Worm (Caenorhabditis elegans) whole organism, L2 larva: Measurements from ENCODE around the gene C37C3.17.

Experiments used
- C34F6.9 ChIP-seq: fragments of 150-350 bp; optimal IDR thresholded peaks from 2 replicates; lab custom pipeline; 2014; ENCODE audit warnings: missing biosample characterization, missing genetic modification characterization
- R02D3.7 ChIP-seq: fragments of 150-350 bp; optimal IDR thresholded peaks from 2 replicates; lab custom pipeline; 2014; ENCODE audit warnings: missing biosample characterization, missing genetic modification characterization
- Y55F3AM.14 ChIP-seq: fragments of 200-800 bp; sonication (Bioruptor generic); optimal IDR thresholded peaks from 2 replicates; lab custom pipeline; 2018; ENCODE audit warnings: mild to moderate bottlenecking, missing genetic modification characterization, missing compliant biosample characterization
- alr-1 ChIP-seq: fragments of 150-350 bp; optimal IDR thresholded peaks from 2 replicates; lab custom pipeline; 2014; ENCODE audit warnings: missing biosample characterization, missing genetic modification characterization
- blmp-1 ChIP-seq: sonication (generic microtip); optimal IDR thresholded peaks from 2 replicates; lab custom pipeline; 2017; ENCODE audit warnings: missing genetic modification characterization, mild to moderate bottlenecking, missing compliant biosample characterization, antibody characterized with exemption, moderate library complexity; ENCODE audit not compliant: insufficient read depth
- ceh-82 ChIP-seq: fragments of 150-350 bp; optimal IDR thresholded peaks from 2 replicates; lab custom pipeline; 2014; ENCODE audit warnings: missing biosample characterization, missing genetic modification characterization
- egl-27 ChIP-seq: sonication (generic microtip); optimal IDR thresholded peaks from 3 replicates; lab custom pipeline; 2017; ENCODE audit warnings: missing biosample characterization, missing genetic modification reagents, missing genetic modification characterization
- elt-1 ChIP-seq: fragments of 150-350 bp; optimal IDR thresholded peaks from 2 replicates; lab custom pipeline; 2014; ENCODE audit warnings: missing biosample characterization, missing genetic modification characterization
- elt-3 ChIP-seq: sonication (generic microtip); optimal IDR thresholded peaks from 2 replicates; lab custom pipeline; 2017; ENCODE audit warnings: missing biosample characterization, missing genetic modification characterization
- fos-1 ChIP-seq: fragments of 150-350 bp; optimal IDR thresholded peaks from 2 replicates; lab custom pipeline; 2014; ENCODE audit warnings: missing biosample characterization, missing genetic modification characterization
- gmeb-1 ChIP-seq: fragments of 150-350 bp; optimal IDR thresholded peaks from 2 replicates; lab custom pipeline; 2014; ENCODE audit warnings: missing biosample characterization, missing genetic modification characterization
- lin-13 ChIP-seq: fragments of 150-350 bp; optimal IDR thresholded peaks from 2 replicates; lab custom pipeline; 2014; ENCODE audit warnings: missing biosample characterization, missing genetic modification reagents, missing genetic modification characterization
- lin-39 ChIP-seq: fragments of 150-350 bp; optimal IDR thresholded peaks from 2 replicates; lab custom pipeline; 2014; ENCODE audit warnings: missing biosample characterization, missing genetic modification reagents, missing genetic modification characterization
- lsy-2 ChIP-seq, 2 experiments: fragments of 150-350 bp in 1 of 2; sonication (generic microtip) in 1 of 2; optimal IDR thresholded peaks; 2 replicates each; lab custom pipeline; 2014 to 2017; ENCODE audit warnings: missing biosample characterization in 2 of 2, missing genetic modification characterization in 2 of 2
- mab-5 ChIP-seq: fragments of 150-350 bp; optimal IDR thresholded peaks from 2 replicates; lab custom pipeline; 2014; ENCODE audit warnings: missing biosample characterization, missing genetic modification characterization
- mbf-1 ChIP-seq: sonication (generic microtip); optimal IDR thresholded peaks from 2 replicates; lab custom pipeline; 2017; ENCODE audit warnings: missing biosample characterization, missing genetic modification characterization
- mdl-1 ChIP-seq, 2 experiments: fragments of 150-350 bp in 1 of 2; sonication (generic microtip) in 1 of 2; optimal IDR thresholded peaks; 2 replicates each; lab custom pipeline; 2017; ENCODE audit warnings: missing biosample characterization in 2 of 2, missing genetic modification characterization in 2 of 2
- nhr-12 ChIP-seq: fragments of 150-350 bp; optimal IDR thresholded peaks from 2 replicates; lab custom pipeline; 2014; ENCODE audit warnings: missing biosample characterization, missing genetic modification characterization
- nhr-21 ChIP-seq: fragments of 150-350 bp; optimal IDR thresholded peaks from 2 replicates; lab custom pipeline; 2014; ENCODE audit warnings: missing biosample characterization, missing genetic modification characterization
- nhr-237 ChIP-seq: fragments of 150-350 bp; optimal IDR thresholded peaks from 2 replicates; lab custom pipeline; 2014; ENCODE audit warnings: missing biosample characterization, missing genetic modification characterization
- nhr-25 ChIP-seq: fragments of 150-350 bp; sonication (generic microtip); optimal IDR thresholded peaks from 3 replicates; lab custom pipeline; 2014; ENCODE audit warnings: missing biosample characterization, missing genetic modification characterization
- sem-4 ChIP-seq: fragments of 150-350 bp; optimal IDR thresholded peaks from 2 replicates; lab custom pipeline; 2014; ENCODE audit warnings: missing biosample characterization, missing genetic modification reagents, missing genetic modification characterization
- skn-1 ChIP-seq: sonication (generic microtip); optimal IDR thresholded peaks from 2 replicates; lab custom pipeline; 2017; ENCODE audit warnings: missing biosample characterization, missing genetic modification characterization
- sma-3 ChIP-seq: sonication (generic microtip); optimal IDR thresholded peaks from 2 replicates; lab custom pipeline; 2016; ENCODE audit warnings: missing genetic modification reagents, missing genetic modification characterization, missing compliant biosample characterization
- sma-9 ChIP-seq, 2 experiments: fragments of 150-350 bp in 1 of 2; sonication (generic microtip) in 1 of 2; optimal IDR thresholded peaks; 2 replicates each; lab custom pipeline; 2014 to 2016; ENCODE audit warnings: missing genetic modification characterization in 2 of 2, mild to moderate bottlenecking in 1 of 2, missing biosample characterization in 1 of 2, missing compliant biosample characterization in 1 of 2, missing genetic modification reagents in 1 of 2, moderate library complexity in 1 of 2
- snpc-4 ChIP-seq: fragments of 150-350 bp; optimal IDR thresholded peaks from 2 replicates; lab custom pipeline; 2014; ENCODE audit warnings: missing biosample characterization, missing genetic modification characterization
- unc-55 ChIP-seq: fragments of 150-350 bp; sonication (generic microtip); optimal IDR thresholded peaks from 3 replicates; lab custom pipeline; 2014; ENCODE audit warnings: missing biosample characterization, missing genetic modification reagents, missing genetic modification characterization

The C37C3.17 gene

ce11 chrV:7820270-7820669 is 41.4 kb downstream of the C37C3.17 start, which contains the start of gene lbp-4 (continued):
- no peak for TF ChIP-seq ceh-82 (tag; lab: Kevin White, UChicago)
- TF ChIP-seq, all 48 proteins: peak for 9

- no peak for TF ChIP-seq egl-27 (tag; lab: Kevin White, UChicago)
- no peak for TF ChIP-seq snpc-4 (tag; lab: Kevin White, UChicago)
- TF ChIP-seq unc-55 (GFP tag; lab: Kevin White, UChicago), result peak; percentile 21
- peak; percentile 13 for TF ChIP-seq C34F6.9 (tag; lab: Kevin White, UChicago)
- no peak for TF ChIP-seq gmeb-1
Observed at ce11 chrV:7819585-7819984, 42.1 kb downstream of the C37C3.17 start.

ce11 chrV:7816486-7816885 is 45.2 kb downstream of the C37C3.17 start:
- no peak for TF ChIP-seq snpc-4 (tag; lab: Kevin White, UChicago)
- no peak for TF ChIP-seq lin-39 (tag; lab: Kevin White, UChicago)
- TF ChIP-seq C34F6.9 (tag; lab: Kevin White, UChicago), result no peak
- TF ChIP-seq R02D3.7 (tag; lab: Kevin White, UChicago), result no peak
- TF ChIP-seq nhr-25 (tag; lab: Kevin White, UChicago), result no peak
- no peak for TF ChIP-seq ceh-82 (tag; lab: Kevin White, UChicago)
- TF ChIP-seq sem-4 (tag; lab: Kevin White, UChicago), result no peak
- TF ChIP-seq sma-3, result no peak
- no peak for TF ChIP-seq sma-9 (GFP tag; optimal IDR thresholded peaks at IDR 0.05; lab: Kevin White, UChicago)
- TF ChIP-seq sma-9 (tag; optimal IDR thresholded peaks at IDR 0.05; lab: Kevin White, UChicago), result no peak
- TF ChIP-seq nhr-237 (tag; lab: Kevin White, UChicago), result no peak
- TF ChIP-seq alr-1 (tag; lab: Kevin White, UChicago), result no peak

ce11 chrV:7814601-7815000 is 47.1 kb downstream of the C37C3.17 start, which contains the start of gene ZK742.6:
Gene ZK742.6 (minus strand): TSS chrV:7814942.
- no peak for TF ChIP-seq mbf-1
- TF ChIP-seq mab-5 (tag; lab: Kevin White, UChicago), result no peak
- TF ChIP-seq nhr-21 (tag; lab: Kevin White, UChicago), result no peak
- TF ChIP-seq snpc-4 (tag; lab: Kevin White, UChicago), result no peak
- no peak for TF ChIP-seq fos-1 (tag; lab: Kevin White, UChicago)
- TF ChIP-seq lsy-2 (tag; optimal IDR thresholded peaks at IDR 0.05; lab: Kevin White, UChicago), result no peak
- no peak for TF ChIP-seq lin-13 (GFP tag; lab: Kevin White, UChicago)
- TF ChIP-seq nhr-12 (tag; lab: Kevin White, UChicago), result no peak
- no peak for TF ChIP-seq Y55F3AM.14 (GFP tag; lab: Kevin White, UChicago)
- TF ChIP-seq nhr-25 (tag; lab: Kevin White, UChicago), result no peak
- TF ChIP-seq blmp-1, result no peak
- no peak for TF ChIP-seq mdl-1 (tag; optimal IDR thresholded peaks at IDR 0.05; lab: Kevin White, UChicago)
- TF ChIP-seq elt-1 (tag; lab: Kevin White, UChicago), result no peak
- TF ChIP-seq unc-55 (GFP tag; lab: Kevin White, UChicago), result no peak
- TF ChIP-seq lin-39 (tag; lab: Kevin White, UChicago), result no peak
- TF ChIP-seq elt-3 (tag; lab: Kevin White, UChicago), result no peak
- no peak for TF ChIP-seq skn-1 (tag; lab: Kevin White, UChicago)

ce11 chrV:7811758-7812157 is 49.9 kb downstream of the C37C3.17 start, which contains the start of gene ZK742.4:
Gene ZK742.4 (minus strand): TSS chrV:7811792.
- TF ChIP-seq sma-9 (GFP tag; optimal IDR thresholded peaks at IDR 0.05; lab: Kevin White, UChicago) (peak; percentile 24), sma-9 (tag; optimal IDR thresholded peaks at IDR 0.05; lab: Kevin White, UChicago) (no peak), gmeb-1 (no peak)
- TF ChIP-seq, all 48 proteins: peak for 1
